Fruit fly (Drosophila melanogaster): Measurements from ENCODE around the gene CG14453.
"Not testable (repeated sequence)": the region's sequence is repeated elsewhere in the genome, so short reads cannot be mapped to it uniquely, and the experiment has no call there.

CG14453 gene

DNA sequence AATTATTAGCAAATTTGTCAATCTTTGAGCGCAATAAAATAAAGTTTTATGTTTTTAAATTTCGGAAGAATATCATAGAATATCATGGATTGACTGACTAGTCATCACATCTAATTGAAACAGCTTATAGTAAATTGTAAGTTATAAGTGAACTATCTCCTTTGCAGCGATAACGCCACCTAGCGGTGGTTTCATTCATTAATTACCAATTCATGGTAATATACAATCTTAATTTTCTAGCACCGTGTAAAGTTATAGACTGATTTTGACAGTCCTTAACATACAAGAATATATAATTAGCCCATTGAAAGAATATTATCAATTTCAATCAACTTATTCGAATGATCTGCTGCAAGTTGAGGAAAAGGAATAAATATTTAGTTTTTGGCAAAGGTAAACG is 19.7 kb downstream of the CG14453 start:
- TF ChIP-seq kay (GFP tag; ENCODE audit: borderline replicate concordance) = no peak

DNA sequence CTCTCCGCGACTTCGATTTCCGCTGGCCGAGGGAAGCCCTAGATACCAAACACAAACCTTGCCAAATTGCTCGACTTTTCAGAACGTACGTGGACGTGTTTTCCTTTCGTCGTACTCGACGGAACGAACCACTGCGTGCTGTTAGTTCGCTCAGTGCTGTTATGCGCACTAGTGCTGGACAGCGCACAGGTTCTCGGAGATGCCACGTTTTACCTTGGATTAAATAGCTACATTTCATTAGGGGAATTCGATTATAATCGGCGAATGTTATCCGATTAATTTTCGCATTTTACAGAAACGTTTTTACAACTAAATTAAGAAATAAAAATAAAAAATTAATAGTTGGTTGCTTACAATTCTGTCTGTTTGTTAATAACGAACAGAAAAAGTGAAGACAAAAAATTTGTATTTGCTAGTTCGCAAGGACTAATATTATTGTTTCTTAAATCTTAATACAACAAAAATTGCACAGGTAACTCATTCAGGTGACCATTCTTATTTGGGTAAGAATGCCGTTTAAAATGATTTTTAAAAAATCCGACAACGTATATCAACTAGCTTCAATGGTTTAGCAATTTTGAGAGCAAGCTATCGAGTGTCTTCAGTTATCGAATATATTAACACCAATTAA is 23.4 kb downstream of the CG14453 start, which contains the start of the genes ArfGAP3 and CG32452:
TSS of gene ArfGAP3 (minus strand) at position 441 of the 631 bp plus-strand sequence.
TSS of gene CG32452 (plus strand) at position 592 of the 631 bp plus-strand sequence.
- TF ChIP-seq CG5204 (GFP tag; optimal IDR thresholded peaks at IDR 0.05) (peak; percentile 79), CG7045 (GFP tag; optimal IDR thresholded peaks at IDR 0.05) (peak; percentile 68), CG12768 (GFP tag; optimal IDR thresholded peaks at IDR 0.05) (peak; percentile 59), cic (GFP tag; optimal IDR thresholded peaks at IDR 0.05) (peak; percentile 23), tj (GFP tag; optimal IDR thresholded peaks at IDR 0.05) (peak; percentile 25), CG33017 (tag; optimal IDR thresholded peaks at IDR 0.05) (peak; percentile 15), ovo (GFP tag; optimal IDR thresholded peaks at IDR 0.05) (peak; percentile 48), Hr96 (GFP tag; optimal IDR thresholded peaks at IDR 0.05) (peak; percentile 46), CG11617 (GFP tag; optimal IDR thresholded peaks at IDR 0.05) (peak; percentile 69), cnc (optimal IDR thresholded peaks at IDR 0.05) (no peak), pad (GFP tag; optimal IDR thresholded peaks at IDR 0.05) (peak; percentile 48), CG7101 (tag; optimal IDR thresholded peaks at IDR 0.05) (peak; percentile 62), bab1 (GFP tag; optimal IDR thresholded peaks at IDR 0.05) (peak; percentile 78), CG1620 (GFP tag; optimal IDR thresholded peaks at IDR 0.05) (peak; percentile 83), CG14711 (tag; optimal IDR thresholded peaks at IDR 0.05) (peak; percentile 66), Clk (GFP tag; optimal IDR thresholded peaks at IDR 0.05) (peak; percentile 12), toe (GFP tag; optimal IDR thresholded peaks at IDR 0.05) (peak; percentile 85), Crg-1 (GFP tag; optimal IDR thresholded peaks at IDR 0.05) (peak; percentile 57), kay (GFP tag; ENCODE audit: borderline replicate concordance) (no peak), Mnt (GFP tag; optimal IDR thresholded peaks at IDR 0.05) (peak; percentile 49)

DNA sequence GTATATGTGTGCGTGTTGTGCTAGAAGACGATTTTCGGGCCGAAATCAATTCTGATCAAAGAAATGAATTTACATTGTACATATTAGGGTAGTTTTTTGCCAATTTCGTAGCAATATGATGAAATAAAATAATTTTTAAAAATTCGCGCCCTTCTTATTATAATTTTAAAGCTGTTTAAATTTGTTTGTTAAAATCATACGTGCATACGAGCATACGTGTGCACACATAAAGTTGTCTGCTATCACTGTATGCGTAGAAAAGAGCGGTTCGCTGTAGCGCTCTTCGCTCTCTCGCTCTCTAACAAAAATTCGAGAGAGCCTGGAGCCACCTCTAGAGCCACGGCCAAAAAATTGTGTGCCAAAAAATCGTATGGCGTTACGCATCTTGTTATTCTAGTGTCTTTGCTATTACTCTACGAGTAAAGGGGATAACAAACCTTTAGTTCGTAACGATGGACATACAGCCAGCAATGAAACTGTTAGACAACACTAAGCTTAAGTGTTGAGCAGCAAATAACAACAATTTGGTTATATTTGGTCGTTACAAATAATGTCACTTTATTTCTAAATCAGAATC is 26.9 kb downstream of the CG14453 start, which contains the start of gene mael:
TSS of gene mael (plus strand) at position 510 of the 577 bp plus-strand sequence.
- not testable (repeated sequence) for TF ChIP-seq toe (GFP tag; optimal IDR thresholded peaks at IDR 0.05); ovo (GFP tag; optimal IDR thresholded peaks at IDR 0.05); CG7101 (tag; optimal IDR thresholded peaks at IDR 0.05)

DNA sequence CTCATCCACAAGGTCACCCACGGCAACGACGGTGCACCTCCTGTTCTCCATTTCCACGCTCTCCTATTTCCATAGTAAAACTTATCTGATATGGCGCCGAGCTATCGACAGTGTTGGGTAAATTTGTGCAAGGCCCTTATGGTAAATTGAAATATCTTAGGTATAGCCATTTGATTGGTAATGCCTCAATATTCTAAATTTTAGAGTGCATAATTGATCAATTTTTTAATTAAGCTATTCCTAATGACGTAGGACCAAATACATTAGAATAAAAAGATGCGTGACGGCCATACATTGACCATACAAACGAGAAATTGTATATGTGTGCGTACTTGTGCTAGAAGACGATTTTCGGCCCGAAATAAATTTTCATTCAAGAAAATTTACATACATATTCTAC is 28.1 kb downstream of the CG14453 start, which contains the start of gene CG14451:
TSS of gene CG14451 (minus strand) at position 101 of the 400 bp plus-strand sequence.
- no peak for TF ChIP-seq CG12768 (GFP tag; optimal IDR thresholded peaks at IDR 0.05)
- TF ChIP-seq CG11617 (GFP tag; optimal IDR thresholded peaks at IDR 0.05) = no peak
- TF ChIP-seq CG33017 (tag; optimal IDR thresholded peaks at IDR 0.05) = no peak
- TF ChIP-seq pad (GFP tag; optimal IDR thresholded peaks at IDR 0.05) = no peak

DNA sequence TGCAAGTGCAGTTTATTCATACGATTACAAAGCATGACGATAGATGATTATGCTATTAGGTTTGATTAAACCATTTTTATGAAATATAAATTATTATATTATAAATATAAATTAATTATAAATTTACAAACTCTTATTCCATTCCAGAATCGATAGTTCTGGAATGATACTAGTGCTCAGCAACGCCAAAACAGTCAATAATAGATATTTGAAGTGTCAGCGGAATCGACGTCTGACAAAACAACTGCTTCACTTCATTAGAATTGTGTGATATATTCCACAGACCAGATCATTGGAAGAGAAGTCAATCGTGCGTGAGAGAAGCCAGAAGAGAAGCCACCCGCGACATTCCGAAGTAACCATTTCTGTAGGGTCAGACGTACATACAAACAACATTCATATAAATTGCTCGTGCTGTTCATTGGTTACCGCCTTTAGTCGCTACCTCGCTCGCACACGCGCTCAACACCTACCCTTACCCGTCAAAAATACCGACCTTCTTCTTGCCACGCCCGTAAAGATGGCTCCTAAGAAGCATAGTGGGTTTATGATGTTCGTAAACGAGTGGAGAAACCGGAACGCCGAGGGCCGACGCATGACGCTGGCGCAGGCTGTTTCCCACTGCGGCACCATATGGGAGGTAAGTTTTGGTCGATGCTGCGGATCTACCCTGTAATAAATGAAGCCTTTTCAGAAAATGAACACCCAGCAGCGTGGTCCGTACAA is 30.3 kb downstream of the CG14453 start:
- TF ChIP-seq CG33017 (tag; optimal IDR thresholded peaks at IDR 0.05) (no peak), CG5204 (GFP tag; optimal IDR thresholded peaks at IDR 0.05) (no peak), cnc (optimal IDR thresholded peaks at IDR 0.05) (no peak), tj (GFP tag; optimal IDR thresholded peaks at IDR 0.05) (peak; percentile 78), Clk (GFP tag; optimal IDR thresholded peaks at IDR 0.05) (no peak)

DNA sequence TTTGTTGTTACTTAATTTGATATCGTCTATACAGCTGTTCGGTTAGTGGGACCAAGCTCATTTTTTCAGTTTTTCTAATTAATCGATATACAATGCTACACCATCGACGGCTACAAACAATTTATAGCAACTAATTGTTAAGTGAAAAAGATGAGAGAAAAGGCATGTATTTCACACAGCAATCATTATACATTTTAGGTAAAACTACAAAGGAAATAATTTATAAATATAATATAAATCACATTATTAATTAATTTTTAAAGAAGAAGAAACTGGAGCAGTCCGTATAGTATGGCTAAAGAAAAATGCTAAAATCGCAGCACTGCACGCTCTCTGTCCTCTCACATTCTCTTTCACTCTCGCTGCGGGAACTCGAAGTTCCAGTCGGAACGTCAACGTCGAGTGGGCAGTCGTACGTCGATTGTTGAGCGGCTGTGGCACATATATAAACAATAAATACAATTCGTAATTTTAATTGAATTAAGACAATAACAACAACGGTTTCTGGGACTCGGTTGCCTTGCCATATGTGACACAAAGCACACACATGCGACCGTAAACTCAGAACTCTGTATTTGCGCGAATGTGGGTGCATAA is 34.0 kb downstream of the CG14453 start, which contains the start of the genes CG14450 and CG11367:
TSS of gene CG14450 (minus strand) at position 51 of the 597 bp plus-strand sequence.
TSS of gene CG11367 (plus strand) at position 373 of the 597 bp plus-strand sequence.
- TF ChIP-seq cic (GFP tag; optimal IDR thresholded peaks at IDR 0.05) (peak; percentile 40), Crg-1 (GFP tag; optimal IDR thresholded peaks at IDR 0.05) (no peak), cnc (optimal IDR thresholded peaks at IDR 0.05) (no peak), tj (GFP tag; optimal IDR thresholded peaks at IDR 0.05) (no peak), CG12768 (GFP tag; optimal IDR thresholded peaks at IDR 0.05) (peak; percentile 19), Mnt (GFP tag; optimal IDR thresholded peaks at IDR 0.05) (no peak), Clk (GFP tag; optimal IDR thresholded peaks at IDR 0.05) (no peak), CG33017 (tag; optimal IDR thresholded peaks at IDR 0.05) (peak; percentile 19), CG1620 (GFP tag; optimal IDR thresholded peaks at IDR 0.05) (no peak), kay (GFP tag; ENCODE audit: borderline replicate concordance) (no peak), CG7045 (GFP tag; optimal IDR thresholded peaks at IDR 0.05) (no peak), ovo (GFP tag; optimal IDR thresholded peaks at IDR 0.05) (peak; percentile 16), CG5204 (GFP tag; optimal IDR thresholded peaks at IDR 0.05) (peak; percentile 15), bab1 (GFP tag; optimal IDR thresholded peaks at IDR 0.05) (peak; percentile 34), CG11617 (GFP tag; optimal IDR thresholded peaks at IDR 0.05) (peak; percentile 2), CG14711 (tag; optimal IDR thresholded peaks at IDR 0.05) (peak; percentile 26)

Measured in whole organism, adult.